Fruit fly (Drosophila melanogaster) whole organism, embryonic: ENCODE results near the gene mRpL12.

Experiments used
- Antp ChIP-seq: fragments of 200-800 bp; sonication (Bioruptor generic); optimal IDR thresholded peaks from 3 replicates; lab custom pipeline; 2016; ENCODE audit warnings: missing biosample characterization, missing genetic modification characterization
- Asciz ChIP-seq: fragments of 200-800 bp; sonication (Bioruptor generic); optimal IDR thresholded peaks from 2 replicates; lab custom pipeline; 2017; ENCODE audit warnings: missing biosample characterization, mild to moderate bottlenecking, missing genetic modification characterization, missing genetic modification reagents
- Bgb ChIP-seq: fragments of 200-800 bp; sonication (Bioruptor generic); IDR thresholded peaks from 2 replicates; pipeline ENCODE4 v1.3.6; 2022; ENCODE audit warnings: missing biosample characterization, missing genetic modification characterization; ENCODE audit not compliant: partially characterized antibody
- CG10543 ChIP-seq: fragments of 200-800 bp; sonication (Bioruptor generic); optimal IDR thresholded peaks from 3 replicates; lab custom pipeline; 2017; ENCODE audit warnings: missing biosample characterization, mild to moderate bottlenecking, missing genetic modification characterization, moderate library complexity
- CG10654 ChIP-seq: fragments of 200-800 bp; sonication (Bioruptor generic); optimal IDR thresholded peaks from 2 replicates; lab custom pipeline; 2016; ENCODE audit warnings: missing biosample characterization, missing genetic modification characterization
- CG13775 ChIP-seq: fragments of 200-800 bp; sonication (Bioruptor generic); optimal IDR thresholded peaks from 3 replicates; lab custom pipeline; 2017; ENCODE audit warnings: missing biosample characterization, mild to moderate bottlenecking, missing genetic modification characterization
- CG14667 ChIP-seq: fragments of 200-800 bp; sonication (Bioruptor generic); IDR thresholded peaks from 2 replicates; pipeline ENCODE4 v1.3.6; 2022; ENCODE audit warnings: missing biosample characterization, missing genetic modification characterization
- CG17385 ChIP-seq: fragments of 200-800 bp; sonication (Bioruptor generic); optimal IDR thresholded peaks from 3 replicates; lab custom pipeline; 2018; ENCODE audit warnings: missing biosample characterization, mild to moderate bottlenecking, missing genetic modification characterization
- CG1792 ChIP-seq: fragments of 200-800 bp; sonication (Bioruptor generic); optimal IDR thresholded peaks from 2 replicates; lab custom pipeline; 2016; ENCODE audit warnings: missing biosample characterization, missing genetic modification characterization
- CG18262 ChIP-seq: fragments of 200-800 bp; optimal IDR thresholded peaks from 3 replicates; lab custom pipeline; 2019; ENCODE audit warnings: missing biosample characterization, mild to moderate bottlenecking, missing genetic modification characterization, moderate library complexity
- CG32532 ChIP-seq: fragments of 200-800 bp; sonication (Bioruptor generic); IDR thresholded peaks from 2 replicates; pipeline ENCODE4 v1.3.6; 2022; ENCODE audit warnings: missing biosample characterization, missing genetic modification characterization
- CG3726 ChIP-seq: fragments of 200-800 bp; sonication (Bioruptor generic); IDR thresholded peaks from 3 replicates; pipeline ENCODE4, ENCODE4 v1.3.6; 2022; ENCODE audit warnings: missing biosample characterization, missing genetic modification characterization
- CG42726 ChIP-seq: fragments of 200-800 bp; sonication (Bioruptor generic); IDR thresholded peaks from 2 replicates; pipeline ENCODE4 v1.3.6; 2022; ENCODE audit warnings: missing biosample characterization, missing genetic modification characterization; ENCODE audit not compliant: partially characterized antibody
- CG4282 ChIP-seq: fragments of 200-800 bp; sonication (Bioruptor generic); optimal IDR thresholded peaks from 2 replicates; lab custom pipeline; 2016; ENCODE audit warnings: missing biosample characterization, missing genetic modification characterization
- CG43689 ChIP-seq: fragments of 200-800 bp; sonication (Bioruptor generic); IDR thresholded peaks from 2 replicates; pipeline ENCODE4 v1.3.6; 2022; ENCODE audit warnings: missing biosample characterization, missing genetic modification characterization
- CG6175 ChIP-seq: fragments of 200-800 bp; sonication (Bioruptor generic); IDR thresholded peaks from 3 replicates; pipeline ENCODE4 v1.3.6; 2022; ENCODE audit warnings: missing biosample characterization, missing genetic modification characterization
- CG8359 ChIP-seq: fragments of 200-800 bp; sonication (Bioruptor generic); optimal IDR thresholded peaks from 2 replicates; lab custom pipeline; 2017; ENCODE audit warnings: missing biosample characterization, mild to moderate bottlenecking, missing genetic modification characterization, borderline replicate concordance
- CG8944 ChIP-seq: fragments of 200-800 bp; sonication (Bioruptor generic); optimal IDR thresholded peaks from 3 replicates; lab custom pipeline; 2016; ENCODE audit warnings: missing biosample characterization, missing genetic modification characterization
- CG9797 ChIP-seq: fragments of 200-800 bp; sonication (Bioruptor generic); optimal IDR thresholded peaks from 3 replicates; lab custom pipeline; 2018; ENCODE audit warnings: missing biosample characterization, mild to moderate bottlenecking, missing genetic modification characterization
- D19A ChIP-seq: fragments of 200-800 bp; optimal IDR thresholded peaks from 3 replicates; lab custom pipeline; 2019; ENCODE audit warnings: missing biosample characterization, mild to moderate bottlenecking, missing genetic modification characterization, moderate library complexity
- Dfd ChIP-seq, 2 experiments: fragments of >200 bp; optimal IDR thresholded peaks; 2 replicates each; lab custom pipeline; 2017; ENCODE audit warnings: missing biosample characterization in 2 of 2, missing genetic modification characterization in 2 of 2
- Dp ChIP-seq: fragments of 200-800 bp; sonication (Bioruptor generic); optimal IDR thresholded peaks from 2 replicates; lab custom pipeline; 2018; ENCODE audit warnings: missing biosample characterization, mild to moderate bottlenecking, missing genetic modification characterization, moderate library complexity
- Hmx ChIP-seq: fragments of 200-800 bp; sonication (Bioruptor generic); optimal IDR thresholded peaks from 2 replicates; lab custom pipeline; 2016; ENCODE audit warnings: missing biosample characterization, missing genetic modification characterization
- Hr51 ChIP-seq, 2 experiments: fragments of 200-800 bp; sonication (Bioruptor generic); optimal IDR thresholded peaks; 2 replicates in 1 of 2; 3 replicates in 1 of 2; lab custom pipeline; 2016 to 2018; ENCODE audit warnings: missing biosample characterization in 2 of 2, missing genetic modification characterization in 2 of 2, mild to moderate bottlenecking in 1 of 2, moderate library complexity in 1 of 2
- Mes4 ChIP-seq: fragments of 200-800 bp; sonication (Bioruptor generic); optimal IDR thresholded peaks from 2 replicates; lab custom pipeline; 2016; ENCODE audit warnings: missing biosample characterization, missing genetic modification characterization
- NK7.1 ChIP-seq: fragments of 200-800 bp; sonication (Bioruptor generic); optimal IDR thresholded peaks from 3 replicates; lab custom pipeline; 2016; ENCODE audit warnings: missing biosample characterization, missing genetic modification characterization
- Neu2 ChIP-seq: fragments of 200-800 bp; sonication (Bioruptor generic); optimal IDR thresholded peaks from 3 replicates; lab custom pipeline; 2016; ENCODE audit warnings: missing biosample characterization, missing genetic modification characterization, borderline replicate concordance
- Spps ChIP-seq: fragments of 200-800 bp; sonication (Bioruptor generic); optimal IDR thresholded peaks from 2 replicates; lab custom pipeline; 2018; ENCODE audit warnings: missing biosample characterization, mild to moderate bottlenecking, missing genetic modification characterization
- Stat92E ChIP-seq, 3 experiments: fragments of >200 bp in 2 of 3; fragments of 200-800 bp in 1 of 3; sonication (Bioruptor generic) in 1 of 3; optimal IDR thresholded peaks; 2 replicates each; lab custom pipeline; 2017 to 2019; ENCODE audit warnings: missing biosample characterization in 3 of 3, missing genetic modification characterization in 3 of 3, mild to moderate bottlenecking in 1 of 3, moderate library complexity in 1 of 3
- Trl ChIP-seq, 3 experiments: fragments of >200 bp in 2 of 3; fragments of 200-800 bp in 1 of 3; sonication (Bioruptor generic) in 1 of 3; optimal IDR thresholded peaks; 2 replicates in 1 of 3; 3 replicates in 2 of 3; lab custom pipeline; 2016 to 2017; ENCODE audit warnings: missing biosample characterization in 1 of 3, missing genetic modification characterization in 1 of 3
- Xbp1 ChIP-seq: fragments of 200-800 bp; sonication (Bioruptor generic); optimal IDR thresholded peaks from 3 replicates; lab custom pipeline; 2016; ENCODE audit warnings: missing biosample characterization, mild to moderate bottlenecking, missing genetic modification characterization
- bowl ChIP-seq: fragments of 200-800 bp; sonication (Bioruptor generic); IDR thresholded peaks from 2 replicates; pipeline ENCODE4 v1.3.6; 2022; ENCODE audit warnings: missing biosample characterization, missing genetic modification characterization
- cas ChIP-seq: fragments of 200-800 bp; sonication (Bioruptor generic); IDR thresholded peaks from 2 replicates; pipeline ENCODE4 v1.3.6; 2022; ENCODE audit warnings: missing biosample characterization, missing genetic modification characterization
- cato ChIP-seq: fragments of 200-800 bp; sonication (Bioruptor generic); optimal IDR thresholded peaks from 2 replicates; lab custom pipeline; 2016; ENCODE audit warnings: missing biosample characterization, missing genetic modification characterization, borderline replicate concordance
- chinmo ChIP-seq: fragments of 200-800 bp; sonication (Bioruptor generic); IDR thresholded peaks from 4 replicates; pipeline ENCODE4 v1.3.6; 2022; ENCODE audit warnings: missing biosample characterization, missing genetic modification characterization; ENCODE audit not compliant: partially characterized antibody
- crol ChIP-seq: fragments of 200-800 bp; sonication (Bioruptor generic); IDR thresholded peaks from 2 replicates; pipeline ENCODE4 v1.3.6; 2022; ENCODE audit warnings: missing biosample characterization, missing genetic modification characterization
- ems ChIP-seq: fragments of 200-800 bp; sonication (Bioruptor generic); optimal IDR thresholded peaks from 3 replicates; lab custom pipeline; 2016; ENCODE audit warnings: missing biosample characterization, missing genetic modification characterization
- kay ChIP-seq: fragments of 200-800 bp; sonication (Bioruptor generic); optimal IDR thresholded peaks from 2 replicates; lab custom pipeline; 2016; ENCODE audit warnings: missing biosample characterization, missing genetic modification characterization
- klu ChIP-seq: fragments of 200-800 bp; sonication (Bioruptor generic); IDR thresholded peaks from 2 replicates; pipeline ENCODE4 v1.3.6; 2022; ENCODE audit warnings: missing biosample characterization, missing genetic modification characterization
- lab ChIP-seq: fragments of 200-800 bp; sonication (Bioruptor generic); optimal IDR thresholded peaks from 3 replicates; lab custom pipeline; 2017; ENCODE audit warnings: missing biosample characterization, missing genetic modification characterization, mild to moderate bottlenecking, moderate library complexity, missing genetic modification reagents
- maf-S ChIP-seq: fragments of 200-800 bp; sonication (Bioruptor generic); optimal IDR thresholded peaks from 2 replicates; lab custom pipeline; 2016; ENCODE audit warnings: missing biosample characterization, missing genetic modification characterization
- mld ChIP-seq: fragments of 200-800 bp; sonication (Bioruptor generic); IDR thresholded peaks from 3 replicates; pipeline ENCODE4 v1.3.6; 2022; ENCODE audit warnings: missing biosample characterization, missing genetic modification characterization; ENCODE audit not compliant: partially characterized antibody
- pzg ChIP-seq: fragments of 200-800 bp; sonication (Bioruptor generic); optimal IDR thresholded peaks from 3 replicates; lab custom pipeline; 2018; ENCODE audit warnings: missing biosample characterization, mild to moderate bottlenecking, missing genetic modification characterization, moderate library complexity
- sens-2 ChIP-seq: fragments of 200-800 bp; sonication (Bioruptor generic); IDR thresholded peaks from 2 replicates; pipeline ENCODE4 v1.3.6; 2022; ENCODE audit warnings: missing biosample characterization, missing genetic modification characterization
- seq ChIP-seq: fragments of 200-800 bp; sonication (Bioruptor generic); IDR thresholded peaks from 2 replicates; pipeline ENCODE4 v1.3.6; 2022; ENCODE audit warnings: missing biosample characterization, missing genetic modification characterization
- slbo ChIP-seq: fragments of 200-800 bp; sonication (Bioruptor generic); IDR thresholded peaks from 2 replicates; pipeline ENCODE4 v1.3.6; 2022; ENCODE audit warnings: missing biosample characterization, missing genetic modification characterization
- slp2 ChIP-seq: fragments of 200-800 bp; sonication (Bioruptor generic); optimal IDR thresholded peaks from 2 replicates; lab custom pipeline; 2016; ENCODE audit warnings: missing biosample characterization, missing genetic modification characterization
- tap ChIP-seq: fragments of 200-800 bp; optimal IDR thresholded peaks from 3 replicates; lab custom pipeline; 2019; ENCODE audit warnings: missing biosample characterization, mild to moderate bottlenecking, missing genetic modification characterization, moderate library complexity
- tx ChIP-seq: fragments of 200-800 bp; sonication (Bioruptor generic); optimal IDR thresholded peaks from 2 replicates; lab custom pipeline; 2016; ENCODE audit warnings: missing biosample characterization, missing genetic modification characterization
- zf30C ChIP-seq: fragments of 200-800 bp; sonication (Bioruptor generic); optimal IDR thresholded peaks from 3 replicates; lab custom pipeline; 2018; ENCODE audit warnings: missing biosample characterization, mild to moderate bottlenecking, missing genetic modification characterization

Gene mRpL12

dm6 chr3L:8912332-8912731, 44.3 kb upstream of the mRpL12 start, which contains the start of the genes Tsp66E and mfr (continued):
- TF ChIP-seq Hr51 (GFP tag; optimal IDR thresholded peaks at IDR 0.05; lab: Kevin White, UChicago) (peak; percentile 15 to 85), Trl (optimal IDR thresholded peaks at IDR 0.05; lab: Kevin White, UChicago) (peak in 1 of 2 experiments; percentile 40), Trl (GFP tag; optimal IDR thresholded peaks at IDR 0.05; lab: Kevin White, UChicago) (peak; percentile 39), slbo (GFP tag; lab: Robert Waterston, UW) (peak; percentile 26; the same call in 1 of the 2 replicates), CG10654 (no peak), Antp (GFP tag; lab: Kevin White, UChicago) (peak; percentile 4), Asciz (GFP tag; lab: Kevin White, UChicago) (no peak), slp2 (GFP tag; lab: Kevin White, UChicago) (no peak), Stat92E (GFP tag; optimal IDR thresholded peaks at IDR 0.05; lab: Kevin White, UChicago) (no peak), cato (GFP tag; lab: Kevin White, UChicago) (no peak), CG4282 (GFP tag; lab: Kevin White, UChicago) (no peak), tx (no peak), CG14667 (GFP tag; lab: Robert Waterston, UW) (no peak), CG18262 (no peak), Bgb (GFP tag; lab: Robert Waterston, UW) (peak; percentile 63), klu (GFP tag; lab: Robert Waterston, UW) (no peak), Dfd (GFP tag; optimal IDR thresholded peaks at IDR 0.05; lab: Kevin White, UChicago) (no peak), sens-2 (GFP tag; lab: Robert Waterston, UW) (no peak), CG1792 (no peak), CG8359 (no peak), Neu2 (GFP tag; lab: Kevin White, UChicago) (no peak), ems (GFP tag; lab: Kevin White, UChicago) (no peak), Dp (GFP tag; lab: Kevin White, UChicago) (peak; percentile 3), seq (peak; percentile 38; the same call in 1 of the 2 replicates), CG6175 (GFP tag; lab: Robert Waterston, UW) (peak; percentile 99), Hmx (no peak), Mes4 (GFP tag; lab: Kevin White, UChicago) (no peak), crol (GFP tag; lab: Robert Waterston, UW) (0 out of 2 replicates have a peak, but pooled peaks have one; percentile 46), NK7.1 (GFP tag; lab: Kevin White, UChicago) (no peak), CG42726 (GFP tag; lab: Robert Waterston, UW) (0 out of 2 replicates have a peak, but pooled peaks have one; percentile 16), chinmo (peak; percentile 97), bowl (GFP tag; lab: Robert Waterston, UW) (0 out of 2 replicates have a peak, but pooled peaks have one; percentile 33), CG43689 (no peak), CG17385 (GFP tag; lab: Kevin White, UChicago) (no peak), Spps (tag; lab: Kevin White, UChicago) (no peak), tap (no peak), maf-S (GFP tag; lab: Kevin White, UChicago) (no peak), CG32532 (GFP tag; lab: Robert Waterston, UW) (peak; percentile 42; the same call in 1 of the 2 replicates), CG8944 (no peak), CG9797 (GFP tag; lab: Kevin White, UChicago) (no peak), kay (no peak), D19A (tag; lab: Kevin White, UChicago) (no peak), pzg (GFP tag; lab: Kevin White, UChicago) (no peak), CG10543 (peak; percentile 64), CG13775 (GFP tag; lab: Kevin White, UChicago) (no peak), cas (GFP tag; lab: Robert Waterston, UW) (peak; percentile 9; the same call in 1 of the 2 replicates), lab (GFP tag; lab: Kevin White, UChicago) (peak; percentile 7), CG3726 (GFP tag; lab: Robert Waterston, UW) (no peak), zf30C (no peak), mld (GFP tag; lab: Robert Waterston, UW) (no peak), Xbp1 (GFP tag; lab: Kevin White, UChicago) (no peak)
